Fruit fly (Drosophila melanogaster) whole organism, embryonic: Measurements from ENCODE around the gene p24-1.
A peak's percentile ranks its signal among the peaks of the same experiment; 100 is the strongest.

Source experiments
- Bgb ChIP-seq: fragments of 200-800 bp; sonication (Bioruptor generic); IDR thresholded peaks from 2 replicates; pipeline ENCODE4 v1.3.6; 2022; ENCODE audit warnings: missing biosample characterization, missing genetic modification characterization; ENCODE audit not compliant: partially characterized antibody
- CG10147 ChIP-seq: fragments of 200-800 bp; sonication (Bioruptor generic); optimal IDR thresholded peaks from 2 replicates; lab custom pipeline; 2019; ENCODE audit warnings: missing biosample characterization, mild to moderate bottlenecking, missing genetic modification characterization, moderate library complexity
- CG12071 ChIP-seq: fragments of 200-800 bp; sonication (Bioruptor generic); optimal IDR thresholded peaks from 3 replicates; lab custom pipeline; 2018; ENCODE audit warnings: missing biosample characterization, mild to moderate bottlenecking, missing genetic modification characterization
- CG12659 ChIP-seq: fragments of 200-800 bp; sonication (Bioruptor generic); optimal IDR thresholded peaks from 3 replicates; lab custom pipeline; 2017; ENCODE audit warnings: mild to moderate bottlenecking, missing biosample characterization, missing genetic modification reagents, missing genetic modification characterization
- CG13287 ChIP-seq: fragments of 200-800 bp; sonication (Bioruptor generic); IDR thresholded peaks from 2 replicates; pipeline ENCODE4 v1.3.6; 2022; ENCODE audit warnings: missing biosample characterization, missing genetic modification characterization; ENCODE audit not compliant: partially characterized antibody
- CG13424 ChIP-seq: fragments of 200-800 bp; sonication (Bioruptor generic); optimal IDR thresholded peaks from 2 replicates; lab custom pipeline; 2019; ENCODE audit warnings: missing biosample characterization, mild to moderate bottlenecking, missing genetic modification characterization, moderate library complexity
- CG1529 ChIP-seq: fragments of 200-800 bp; sonication (Bioruptor generic); optimal IDR thresholded peaks from 3 replicates; lab custom pipeline; 2018; ENCODE audit warnings: missing biosample characterization, missing genetic modification characterization
- CG18476 ChIP-seq: fragments of 200-800 bp; sonication (Bioruptor generic); optimal IDR thresholded peaks from 2 replicates; lab custom pipeline; 2016; ENCODE audit warnings: missing biosample characterization, mild to moderate bottlenecking, missing genetic modification characterization
- CG2129 ChIP-seq: fragments of 200-800 bp; sonication (Bioruptor generic); IDR thresholded peaks from 2 replicates; pipeline ENCODE4 v1.3.6; 2022; ENCODE audit warnings: missing biosample characterization, missing genetic modification characterization; ENCODE audit not compliant: partially characterized antibody
- CG2199 ChIP-seq: fragments of 200-800 bp; sonication (Bioruptor generic); IDR thresholded peaks from 3 replicates; pipeline ENCODE4 v1.3.6; 2022; ENCODE audit warnings: missing biosample characterization, missing genetic modification characterization
- CG2712 ChIP-seq: fragments of 200-800 bp; optimal IDR thresholded peaks from 3 replicates; lab custom pipeline; 2019; ENCODE audit warnings: missing biosample characterization, mild to moderate bottlenecking, missing genetic modification characterization, moderate library complexity
- CG32772 ChIP-seq: fragments of 200-800 bp; sonication (Bioruptor generic); IDR thresholded peaks from 2 replicates; pipeline ENCODE4 v1.3.6; 2022; ENCODE audit warnings: missing biosample characterization, missing genetic modification characterization
- CG3281 ChIP-seq: fragments of 200-800 bp; sonication (Bioruptor generic); optimal IDR thresholded peaks from 3 replicates; lab custom pipeline; 2017; ENCODE audit warnings: missing biosample characterization, mild to moderate bottlenecking, missing genetic modification characterization
- CG4617 ChIP-seq: fragments of 200-800 bp; sonication (Bioruptor generic); optimal IDR thresholded peaks from 3 replicates; lab custom pipeline; 2016; ENCODE audit warnings: missing biosample characterization, missing genetic modification characterization, borderline replicate concordance
- CG6813 ChIP-seq: fragments of 200-800 bp; sonication (Bioruptor generic); optimal IDR thresholded peaks from 2 replicates; lab custom pipeline; 2017; ENCODE audit warnings: missing biosample characterization, missing genetic modification characterization, mild to moderate bottlenecking, moderate library complexity, missing genetic modification reagents
- CG7963 ChIP-seq: fragments of 200-800 bp; sonication (Bioruptor generic); IDR thresholded peaks from 3 replicates; pipeline ENCODE4 v1.3.6; 2022; ENCODE audit warnings: missing biosample characterization, missing genetic modification characterization; ENCODE audit not compliant: partially characterized antibody
- CG8359 ChIP-seq: fragments of 200-800 bp; sonication (Bioruptor generic); optimal IDR thresholded peaks from 2 replicates; lab custom pipeline; 2017; ENCODE audit warnings: missing biosample characterization, mild to moderate bottlenecking, missing genetic modification characterization, borderline replicate concordance
- CG9817 ChIP-seq: fragments of 200-800 bp; sonication (Bioruptor generic); optimal IDR thresholded peaks from 2 replicates; lab custom pipeline; 2018; ENCODE audit warnings: missing biosample characterization, mild to moderate bottlenecking, missing genetic modification characterization, moderate library complexity
- CG9932 ChIP-seq: fragments of 200-800 bp; sonication (Bioruptor generic); IDR thresholded peaks from 2 replicates; pipeline ENCODE4 v1.3.6; 2022; ENCODE audit warnings: missing biosample characterization, missing genetic modification characterization
- Camta ChIP-seq: fragments of 200-800 bp; sonication (Bioruptor generic); optimal IDR thresholded peaks from 2 replicates; lab custom pipeline; 2016; ENCODE audit warnings: missing biosample characterization, missing genetic modification characterization
- Chrac-16 ChIP-seq: fragments of 200-800 bp; sonication (Bioruptor generic); optimal IDR thresholded peaks from 3 replicates; lab custom pipeline; 2016; ENCODE audit warnings: missing biosample characterization, missing genetic modification characterization
- Deaf1 ChIP-seq: fragments of 200-800 bp; optimal IDR thresholded peaks from 3 replicates; lab custom pipeline; 2019; ENCODE audit warnings: missing biosample characterization, mild to moderate bottlenecking, missing genetic modification characterization, moderate library complexity
- Dll ChIP-seq: fragments of 200-800 bp; sonication (Bioruptor generic); IDR thresholded peaks from 4 replicates; pipeline ENCODE4 v1.3.6; 2022; ENCODE audit warnings: missing biosample characterization, missing genetic modification characterization; ENCODE audit not compliant: partially characterized antibody
- Doc2 ChIP-seq: fragments of 200-800 bp; sonication (Bioruptor generic); IDR thresholded peaks from 2 replicates; pipeline ENCODE4 v1.3.6; 2022; ENCODE audit warnings: missing biosample characterization, missing genetic modification characterization
- Nf-YB ChIP-seq: fragments of 200-800 bp; sonication (Bioruptor generic); optimal IDR thresholded peaks from 3 replicates; lab custom pipeline; 2019; ENCODE audit warnings: missing biosample characterization, mild to moderate bottlenecking, missing genetic modification characterization, moderate library complexity
- PHDP ChIP-seq: fragments of 200-800 bp; sonication (Bioruptor generic); optimal IDR thresholded peaks from 3 replicates; lab custom pipeline; 2018; ENCODE audit warnings: missing biosample characterization, mild to moderate bottlenecking, missing genetic modification characterization, moderate library complexity
- Sox100B ChIP-seq: fragments of 200-800 bp; sonication (Bioruptor generic); optimal IDR thresholded peaks from 3 replicates; lab custom pipeline; 2018; ENCODE audit warnings: missing biosample characterization, mild to moderate bottlenecking, missing genetic modification characterization
- Sry-δ ChIP-seq: fragments of 200-800 bp; sonication (Bioruptor generic); optimal IDR thresholded peaks from 2 replicates; lab custom pipeline; 2016; ENCODE audit warnings: missing biosample characterization, missing genetic modification characterization
- Taf1 ChIP-seq: fragments of 200-800 bp; sonication (Bioruptor generic); IDR thresholded peaks from 2 replicates; pipeline ENCODE4 v1.3.6; 2022; ENCODE audit warnings: missing biosample characterization, missing genetic modification characterization
- abd-A ChIP-seq: fragments of 200-800 bp; sonication (Bioruptor generic); optimal IDR thresholded peaks from 3 replicates; lab custom pipeline; 2019; ENCODE audit warnings: missing biosample characterization, mild to moderate bottlenecking, missing genetic modification characterization, moderate library complexity
- ato ChIP-seq: fragments of 200-800 bp; sonication (Bioruptor generic); IDR thresholded peaks from 2 replicates; pipeline ENCODE4 v1.3.6; 2022; ENCODE audit warnings: missing biosample characterization, missing genetic modification characterization; ENCODE audit not compliant: partially characterized antibody
- bigmax ChIP-seq: fragments of 200-800 bp; sonication (Bioruptor generic); optimal IDR thresholded peaks from 2 replicates; lab custom pipeline; 2018; ENCODE audit warnings: missing biosample characterization, mild to moderate bottlenecking, missing genetic modification characterization
- cas ChIP-seq: fragments of 200-800 bp; sonication (Bioruptor generic); IDR thresholded peaks from 2 replicates; pipeline ENCODE4 v1.3.6; 2022; ENCODE audit warnings: missing biosample characterization, missing genetic modification characterization
- cato ChIP-seq: fragments of 200-800 bp; sonication (Bioruptor generic); optimal IDR thresholded peaks from 2 replicates; lab custom pipeline; 2016; ENCODE audit warnings: missing biosample characterization, missing genetic modification characterization, borderline replicate concordance
- crc ChIP-seq: fragments of 200-800 bp; sonication (Bioruptor generic); optimal IDR thresholded peaks from 2 replicates; lab custom pipeline; 2016; ENCODE audit warnings: missing biosample characterization, missing genetic modification characterization
- dan ChIP-seq: fragments of 200-800 bp; sonication (Bioruptor generic); IDR thresholded peaks from 2 replicates; pipeline ENCODE4 v1.3.6; 2022; ENCODE audit warnings: missing biosample characterization, missing genetic modification characterization
- eve ChIP-seq, 2 experiments: fragments of >200 bp; optimal IDR thresholded peaks; 2 replicates each; lab custom pipeline; 2017; ENCODE audit warnings: missing biosample characterization in 2 of 2, missing genetic modification characterization in 2 of 2
- eyg ChIP-seq: fragments of 200-800 bp; sonication (Bioruptor generic); optimal IDR thresholded peaks from 3 replicates; lab custom pipeline; 2016; ENCODE audit warnings: missing biosample characterization, missing genetic modification characterization
- gfzf ChIP-seq: fragments of 200-800 bp; sonication (Bioruptor generic); optimal IDR thresholded peaks from 2 replicates; lab custom pipeline; 2016; ENCODE audit warnings: missing biosample characterization, mild to moderate bottlenecking, missing genetic modification characterization, moderate library complexity
- inv ChIP-seq: fragments of 200-800 bp; sonication (Bioruptor generic); IDR thresholded peaks from 2 replicates; pipeline ENCODE4 v1.3.6; 2022; ENCODE audit warnings: missing biosample characterization, missing genetic modification characterization; ENCODE audit not compliant: partially characterized antibody
- otp ChIP-seq: fragments of 200-800 bp; sonication (Bioruptor generic); IDR thresholded peaks from 3 replicates; pipeline ENCODE4, ENCODE4 v1.3.6; 2022; ENCODE audit warnings: missing biosample characterization, missing genetic modification characterization
- pita ChIP-seq: fragments of 200-800 bp; sonication (Bioruptor generic); optimal IDR thresholded peaks from 2 replicates; lab custom pipeline; 2017; ENCODE audit warnings: missing biosample characterization, mild to moderate bottlenecking, missing genetic modification characterization
- pum ChIP-seq: fragments of 200-800 bp; sonication (Bioruptor generic); optimal IDR thresholded peaks from 2 replicates; lab custom pipeline; 2016; ENCODE audit warnings: missing biosample characterization, missing genetic modification characterization
- pzg ChIP-seq: fragments of 200-800 bp; sonication (Bioruptor generic); optimal IDR thresholded peaks from 3 replicates; lab custom pipeline; 2018; ENCODE audit warnings: missing biosample characterization, mild to moderate bottlenecking, missing genetic modification characterization, moderate library complexity
- row ChIP-seq: fragments of 200-800 bp; sonication (Bioruptor generic); IDR thresholded peaks from 3 replicates; pipeline ENCODE4 v1.3.6; 2022; ENCODE audit warnings: missing biosample characterization, missing genetic modification characterization
- sc ChIP-seq, 3 experiments: fragments of >200 bp in 2 of 3; fragments of 200-800 bp in 1 of 3; sonication (Bioruptor generic) in 1 of 3; optimal IDR thresholded peaks; 2 replicates in 2 of 3; 3 replicates in 1 of 3; lab custom pipeline; 2017; ENCODE audit warnings: mild to moderate bottlenecking in 1 of 3, missing biosample characterization in 1 of 3, missing genetic modification characterization in 1 of 3, missing genetic modification reagents in 1 of 3
- slp2 ChIP-seq: fragments of 200-800 bp; sonication (Bioruptor generic); optimal IDR thresholded peaks from 2 replicates; lab custom pipeline; 2016; ENCODE audit warnings: missing biosample characterization, missing genetic modification characterization
- tap ChIP-seq: fragments of 200-800 bp; optimal IDR thresholded peaks from 3 replicates; lab custom pipeline; 2019; ENCODE audit warnings: missing biosample characterization, mild to moderate bottlenecking, missing genetic modification characterization, moderate library complexity
- tx ChIP-seq: fragments of 200-800 bp; sonication (Bioruptor generic); optimal IDR thresholded peaks from 2 replicates; lab custom pipeline; 2016; ENCODE audit warnings: missing biosample characterization, missing genetic modification characterization
- vfl ChIP-seq: fragments of 200-800 bp; sonication (Bioruptor generic); optimal IDR thresholded peaks from 2 replicates; lab custom pipeline; 2016; ENCODE audit warnings: missing biosample characterization, missing genetic modification characterization

Gene p24-1

DNA sequence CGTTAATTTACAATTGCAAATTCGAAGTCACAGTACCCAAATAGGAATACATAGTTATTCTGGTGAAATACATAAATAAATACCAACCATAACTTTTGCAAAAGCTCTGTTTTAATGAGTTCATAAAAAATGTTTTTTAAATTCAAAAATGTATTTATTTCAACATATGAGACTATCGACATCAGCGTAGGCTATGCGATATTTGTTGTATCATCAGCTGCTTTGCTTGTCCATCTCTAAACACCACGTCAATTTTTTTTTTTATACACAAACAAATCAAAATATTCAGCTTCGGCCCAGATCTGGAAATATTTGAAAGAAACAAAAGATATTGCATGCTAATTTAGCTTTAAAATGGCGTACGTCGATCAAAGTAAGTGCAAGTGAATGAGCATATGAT lies 35.8 kb upstream of the p24-1 start, which contains the start of gene CG1840 (continued):
- TF ChIP-seq row (GFP tag; lab: Robert Waterston, UW): peak; percentile 80
- peak; percentile 32 for TF ChIP-seq pzg (GFP tag; lab: Kevin White, UChicago)
- TF ChIP-seq gfzf (GFP tag; lab: Kevin White, UChicago): peak; percentile 6
- peak; percentile 81 for TF ChIP-seq Dll (GFP tag; lab: Robert Waterston, UW)
- peak; percentile 54 for TF ChIP-seq CG2129 (GFP tag; lab: Robert Waterston, UW)
- peak; percentile 10 for TF ChIP-seq CG13424
- peak; percentile 0 for TF ChIP-seq PHDP (tag; lab: Kevin White, UChicago)
- TF ChIP-seq CG18476 (GFP tag; lab: Kevin White, UChicago): no peak
- no peak for TF ChIP-seq tx (GFP tag; lab: Kevin White, UChicago)
- TF ChIP-seq CG2199: no peak
- peak; percentile 85 for TF ChIP-seq CG13287
- peak; percentile 13 for TF ChIP-seq CG2712 (tag; lab: Kevin White, UChicago)
- no peak for TF ChIP-seq Camta (GFP tag; lab: Kevin White, UChicago)
- TF ChIP-seq CG7963: peak; percentile 55; the same call in 2 of the 3 replicates
- TF ChIP-seq CG12659 (GFP tag; lab: Kevin White, UChicago): peak; percentile 14
- TF ChIP-seq inv: peak; percentile 50; the same call in 1 of the 2 replicates
- peak; percentile 31 for TF ChIP-seq CG4617

DNA sequence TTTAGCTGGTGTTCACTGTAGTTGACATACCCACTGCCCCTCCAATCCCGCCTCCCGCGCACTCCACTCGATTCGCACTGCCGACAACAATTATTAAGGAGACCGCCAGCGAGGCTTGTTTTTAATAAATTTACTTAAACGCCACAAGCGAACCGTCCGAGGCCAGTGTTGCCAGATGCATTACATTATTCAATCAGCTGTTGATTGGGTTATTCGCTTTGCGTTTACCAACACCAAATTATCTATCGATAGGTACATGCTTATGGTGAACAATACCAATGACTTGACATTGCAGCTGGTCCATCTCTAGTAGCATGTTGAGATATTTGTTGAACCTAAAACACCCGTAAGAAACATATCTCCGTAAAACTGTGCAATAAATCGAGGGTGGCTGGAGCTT lies 34.6 kb upstream of the p24-1 start, which contains the start of the genes CG10353 and SelG:
TSS of gene CG10353 (minus strand) at position 187 of the 400 bp plus-strand sequence.
TSS of gene SelG (plus strand) at position 309 of the 400 bp plus-strand sequence.
- TF ChIP-seq CG32772 (GFP tag; lab: Robert Waterston, UW): no peak
- no peak for TF ChIP-seq tap
- no peak for TF ChIP-seq Sox100B (GFP tag; lab: Kevin White, UChicago)
- TF ChIP-seq crc (GFP tag; lab: Kevin White, UChicago): no peak
- no peak for TF ChIP-seq dan (GFP tag; lab: Robert Waterston, UW)
- no peak for TF ChIP-seq CG10147 (GFP tag; lab: Kevin White, UChicago)
- TF ChIP-seq Chrac-16: no peak
- TF ChIP-seq bigmax (GFP tag; lab: Kevin White, UChicago): peak; percentile 34
- TF ChIP-seq vfl: peak; percentile 49
- TF ChIP-seq slp2 (GFP tag; lab: Kevin White, UChicago): no peak
- TF ChIP-seq Nf-YB (GFP tag; lab: Kevin White, UChicago): no peak
- TF ChIP-seq Sry-δ: peak; percentile 95
- TF ChIP-seq eve (GFP tag; optimal IDR thresholded peaks at IDR 0.05; lab: Kevin White, UChicago): no peak
- TF ChIP-seq otp: no peak
- TF ChIP-seq abd-A (tag; lab: Kevin White, UChicago): no peak
- TF ChIP-seq CG6813 (GFP tag; lab: Kevin White, UChicago): no peak
- no peak for TF ChIP-seq cato (GFP tag; lab: Kevin White, UChicago)
- TF ChIP-seq CG12071 (GFP tag; lab: Kevin White, UChicago): no peak
- peak; percentile 67 for TF ChIP-seq CG9932 (GFP tag; lab: Robert Waterston, UW)
- peak; percentile 38 for TF ChIP-seq eyg
- no peak for TF ChIP-seq CG8359 (GFP tag; lab: Kevin White, UChicago)
- no peak for TF ChIP-seq cas (GFP tag; lab: Robert Waterston, UW)
- TF ChIP-seq ato (GFP tag; lab: Robert Waterston, UW): peak; percentile 80
- no peak for TF ChIP-seq sc (optimal IDR thresholded peaks at IDR 0.05; lab: Kevin White, UChicago)
- TF ChIP-seq sc (GFP tag; optimal IDR thresholded peaks at IDR 0.05; lab: Kevin White, UChicago): no peak
- TF ChIP-seq pita (GFP tag; lab: Kevin White, UChicago): no peak
- peak; percentile 24 for TF ChIP-seq CG3281
- TF ChIP-seq Doc2 (GFP tag; lab: Robert Waterston, UW): no peak
- TF ChIP-seq pum (GFP tag; lab: Kevin White, UChicago): peak; percentile 21
- TF ChIP-seq Bgb (GFP tag; lab: Robert Waterston, UW): peak; percentile 90
- TF ChIP-seq Taf1: no peak
- TF ChIP-seq Deaf1 (tag; lab: Kevin White, UChicago): peak; percentile 9
- no peak for TF ChIP-seq CG1529 (GFP tag; lab: Kevin White, UChicago)
- no peak for TF ChIP-seq CG9817 (tag; lab: Kevin White, UChicago)
